Worm (Caenorhabditis elegans): ENCODE measurements around the gene dnj-25.
A peak's percentile ranks its signal among the peaks of the same experiment; 100 is the strongest.

The dnj-25 gene

DNA sequence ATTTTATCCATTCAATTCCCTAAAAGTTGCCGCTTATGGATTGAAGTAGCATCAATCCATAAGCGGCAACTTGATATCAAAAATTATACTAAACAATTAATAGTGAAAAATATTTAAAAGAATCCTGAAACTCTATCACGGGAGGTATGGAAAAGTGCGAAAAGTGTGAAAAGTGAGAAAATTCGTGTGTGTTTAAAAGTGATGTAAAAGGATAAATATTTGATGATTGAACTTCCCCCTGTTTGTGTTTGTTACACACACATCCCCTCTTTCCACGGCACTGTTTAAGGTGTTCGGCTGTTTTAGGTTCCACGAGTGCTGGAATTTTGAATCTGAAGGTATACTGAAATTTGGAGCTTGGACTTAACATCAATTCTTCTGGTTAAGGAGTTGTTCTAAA, 3.8 kb upstream of the dnj-25 start:
- no peak for TF ChIP-seq mdt-29 (GFP tag; IDR thresholded peaks at IDR 0.05)
- TF ChIP-seq pha-4 (GFP tag; IDR thresholded peaks at IDR 0.05) = no peak
- peak; percentile 57 for TF ChIP-seq pha-4 (tag; optimal IDR thresholded peaks at IDR 0.05)
- TF ChIP-seq ceh-20 (GFP tag; IDR thresholded peaks at IDR 0.05) = no peak
- no peak for TF ChIP-seq hlh-30 (tag; optimal IDR thresholded peaks at IDR 0.05; ENCODE audit: insufficient read depth)
- no peak for TF ChIP-seq R02D3.7 (tag; optimal IDR thresholded peaks at IDR 0.05)
- TF ChIP-seq saeg-2 (GFP tag; IDR thresholded peaks at IDR 0.05) = no peak

DNA sequence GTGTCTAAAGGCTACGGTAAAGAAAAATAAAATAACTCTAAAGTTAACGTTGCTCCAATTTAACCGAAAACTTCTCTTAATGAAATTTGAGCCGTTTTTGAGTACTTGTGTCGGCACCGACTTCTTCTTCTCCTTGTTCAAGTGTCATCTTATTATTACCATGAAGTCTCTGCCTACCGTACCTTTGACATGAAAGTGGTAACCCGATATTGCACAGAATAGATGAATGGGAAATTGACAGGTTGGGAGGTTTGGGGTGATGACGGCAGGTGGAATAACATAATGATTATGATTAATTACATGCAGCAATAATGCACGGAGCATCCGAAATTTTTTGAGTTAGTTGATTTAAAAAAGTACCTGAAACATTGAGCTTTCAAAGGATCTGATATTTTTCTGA, 2.7 kb upstream of the dnj-25 start:
- no peak for TF ChIP-seq sdz-12 (GFP tag; optimal IDR thresholded peaks at IDR 0.05)
- TF ChIP-seq skn-1 (tag; optimal IDR thresholded peaks at IDR 0.05) = no peak
- TF ChIP-seq madf-9 (GFP tag; conservative IDR thresholded peaks at IDR 0.05) = no peak
- no peak for TF ChIP-seq ceh-20 (GFP tag; IDR thresholded peaks at IDR 0.05)
- no peak for TF ChIP-seq mep-1 (tag; optimal IDR thresholded peaks at IDR 0.05)
- no peak for TF ChIP-seq lin-13 (GFP tag; optimal IDR thresholded peaks at IDR 0.05)
- TF ChIP-seq ces-1 (GFP tag; optimal IDR thresholded peaks at IDR 0.05) = no peak

DNA sequence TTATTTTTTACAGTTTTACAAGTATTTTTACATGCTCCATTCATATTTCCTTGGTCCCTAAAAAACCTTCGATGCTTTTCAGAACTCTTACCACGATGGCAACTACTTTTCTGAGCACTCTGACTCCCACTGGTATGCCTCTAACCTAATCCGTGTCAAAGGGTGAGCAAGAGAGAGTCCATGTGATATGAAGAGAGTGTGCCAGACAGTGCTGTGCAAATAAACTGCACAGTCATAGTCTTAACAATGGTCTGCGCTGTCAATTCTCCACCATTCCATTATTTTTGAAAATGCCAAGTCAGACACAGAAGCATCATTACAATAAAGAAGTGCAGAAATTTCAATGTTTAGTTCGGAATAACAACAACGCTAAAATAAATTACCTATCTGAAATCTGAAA, 1.1 kb upstream of the dnj-25 start:
- TF ChIP-seq lin-39 (tag; optimal IDR thresholded peaks at IDR 0.05) (no peak), pha-4 (GFP tag; IDR thresholded peaks at IDR 0.05) (no peak), pha-4 (tag; optimal IDR thresholded peaks at IDR 0.05) (peak; percentile 88), arid-1 (GFP tag; conservative IDR thresholded peaks at IDR 0.05) (no peak), nhr-6 (tag; optimal IDR thresholded peaks at IDR 0.05) (peak; percentile 9), lim-7 (GFP tag; IDR thresholded peaks at IDR 0.05) (no peak)

DNA sequence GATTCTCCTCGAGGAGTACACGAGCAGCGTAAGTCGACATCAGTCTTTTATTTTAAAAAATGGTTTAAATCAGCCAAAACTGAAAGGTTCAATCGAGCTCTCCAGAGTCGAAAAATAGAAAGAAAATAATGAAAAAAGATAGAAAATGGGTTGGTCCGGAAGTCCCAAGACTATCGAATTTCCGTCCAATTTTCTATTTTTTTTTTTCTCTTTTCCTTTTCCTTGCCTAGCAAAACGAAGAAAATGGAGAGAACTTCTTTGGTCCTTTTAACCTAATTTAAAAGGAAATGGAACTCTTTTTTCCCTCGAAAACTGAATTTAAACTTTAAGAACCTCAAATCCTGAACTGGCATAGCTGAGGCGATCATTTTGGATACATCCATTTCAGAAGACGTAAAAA, 4.8 kb downstream of the dnj-25 start:
- 0 out of 2 replicates have a peak, but pooled peaks have one; percentile 18 for TF ChIP-seq ctbp-1 (GFP tag; IDR thresholded peaks at IDR 0.05)
- peak; percentile 68 for TF ChIP-seq fkh-10 (GFP tag; optimal IDR thresholded peaks at IDR 0.05)
- no peak for TF ChIP-seq nhr-76 (tag; optimal IDR thresholded peaks at IDR 0.05)
- no peak for TF ChIP-seq duxl-1 (tag; optimal IDR thresholded peaks at IDR 0.05; ENCODE audit: poor library complexity)
- peak; percentile 88 for TF ChIP-seq ces-1 (GFP tag; optimal IDR thresholded peaks at IDR 0.05)
- TF ChIP-seq aly-2 (tag; optimal IDR thresholded peaks at IDR 0.05) = no peak

DNA sequence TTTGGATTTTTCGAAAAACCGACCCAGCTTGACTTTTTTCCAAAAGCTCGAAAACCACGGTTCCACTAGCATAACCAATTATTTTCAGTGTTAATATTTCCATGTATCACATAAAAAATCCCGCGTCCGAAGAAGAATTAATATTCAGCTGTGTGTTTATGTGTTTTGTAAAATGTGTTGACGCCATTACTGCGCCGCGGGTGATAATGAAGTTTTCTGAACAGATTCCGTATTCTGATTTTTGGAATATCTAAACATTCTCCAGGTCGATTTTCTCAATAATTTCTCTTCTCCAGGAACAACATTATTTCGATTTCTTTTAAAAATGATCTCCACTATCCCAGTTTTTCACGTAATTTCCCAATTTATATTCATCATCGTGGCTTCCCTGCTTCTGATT, 9.5 kb downstream of the dnj-25 start, which contains the start of gene srxa-6:
TSS of gene srxa-6 (plus strand) at position 301 of the 400 bp plus-strand sequence.
- no peak for TF ChIP-seq dve-1 (tag; optimal IDR thresholded peaks at IDR 0.05; ENCODE audit: insufficient read depth)
- TF ChIP-seq ceh-20 (GFP tag; IDR thresholded peaks at IDR 0.05) = no peak
- TF ChIP-seq sdz-12 (GFP tag; optimal IDR thresholded peaks at IDR 0.05) = no peak
- TF ChIP-seq ztf-7 (tag; optimal IDR thresholded peaks at IDR 0.05) = no peak

DNA sequence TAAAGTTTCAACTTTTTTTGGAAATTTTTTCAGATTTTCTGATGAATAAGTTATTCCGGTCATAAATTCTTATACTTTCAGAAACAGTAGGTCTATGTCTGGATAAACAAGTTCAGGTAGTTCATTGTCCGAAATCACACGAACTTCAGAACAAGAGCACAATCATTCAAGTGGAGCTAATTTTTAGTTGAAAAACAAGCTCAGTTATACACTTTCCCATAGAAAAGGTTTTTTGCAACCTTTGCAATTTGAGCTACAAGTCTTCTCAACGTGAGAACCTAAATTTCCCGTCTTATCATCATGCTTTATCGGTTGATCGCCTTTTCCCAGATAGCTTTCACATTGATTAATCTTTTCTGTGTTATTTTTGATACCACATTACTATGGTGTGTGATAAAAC, 12.4 kb downstream of the dnj-25 start, which contains the start of gene srxa-1:
TSS of gene srxa-1 (plus strand) at position 301 of the 400 bp plus-strand sequence.
- TF ChIP-seq unc-62 (GFP tag; optimal IDR thresholded peaks at IDR 0.05 in 1 of 2) (peak in 1 of 2 experiments; percentile 2), unc-62 (tag; optimal IDR thresholded peaks at IDR 0.05) (no peak), aha-1 (tag) (no peak)

DNA sequence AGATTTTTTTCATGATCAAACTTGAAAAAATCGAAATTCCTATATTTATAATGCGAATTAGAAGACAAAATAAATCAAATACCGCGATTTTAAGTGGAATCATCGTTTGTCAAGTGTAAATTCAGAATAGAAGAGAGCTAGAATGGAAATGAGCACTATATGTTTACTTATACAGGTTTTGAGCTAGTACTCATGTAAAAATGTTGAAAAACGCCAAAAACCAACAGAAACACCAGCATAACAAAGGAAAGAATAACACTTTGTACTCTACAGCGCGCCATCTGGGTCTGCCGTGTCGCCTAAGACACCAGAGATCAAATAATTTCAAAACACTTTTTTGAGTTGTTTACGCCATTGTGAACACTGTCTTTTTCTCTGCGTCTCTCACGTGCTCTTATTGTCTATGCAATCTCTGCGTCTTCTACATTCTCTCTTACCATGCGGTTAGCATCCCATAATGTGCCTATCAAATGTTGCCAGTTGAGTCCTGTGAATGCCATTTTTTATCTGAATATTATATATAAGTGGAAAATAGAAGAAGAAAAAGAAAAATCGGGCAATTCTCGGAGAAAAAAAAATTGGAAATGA, 15.3 kb downstream of the dnj-25 start, which contains the start of gene ipla-3:
TSS of gene ipla-3 (minus strand) at position 510 of the 588 bp plus-strand sequence.
- no peak for TF ChIP-seq zag-1 (tag; optimal IDR thresholded peaks at IDR 0.05)
- TF ChIP-seq sdz-12 (GFP tag; optimal IDR thresholded peaks at IDR 0.05) = no peak
- no peak for TF ChIP-seq unc-39 (tag; optimal IDR thresholded peaks at IDR 0.05)
- TF ChIP-seq rbr-2 (tag; optimal IDR thresholded peaks at IDR 0.05) = peak; percentile 62
- TF ChIP-seq lsy-2 (tag; optimal IDR thresholded peaks at IDR 0.05) = peak in 1 of 2 experiments; percentile 53
- TF ChIP-seq mxl-2 (GFP tag; conservative IDR thresholded peaks at IDR 0.05) = 0 out of 2 replicates have a peak, but pooled peaks have one; percentile 20
- peak; percentile 50 for TF ChIP-seq jun-1 (tag; optimal IDR thresholded peaks at IDR 0.05)
- TF ChIP-seq nhr-28 (tag; optimal IDR thresholded peaks at IDR 0.05) = peak; percentile 84
- TF ChIP-seq nhr-6 (tag; optimal IDR thresholded peaks at IDR 0.05) = peak; percentile 95
- peak; percentile 79 for TF ChIP-seq pha-4 (GFP tag; IDR thresholded peaks at IDR 0.05)
- TF ChIP-seq pha-4 (tag; optimal IDR thresholded peaks at IDR 0.05) = peak; percentile 76
- TF ChIP-seq nhr-48 (tag; optimal IDR thresholded peaks at IDR 0.05) = peak; percentile 94
- no peak for TF ChIP-seq snpc-4 (tag; optimal IDR thresholded peaks at IDR 0.05)
- peak; percentile 97 for TF ChIP-seq dmd-6 (GFP tag; IDR thresholded peaks at IDR 0.05)
- TF ChIP-seq nhr-76 (tag; optimal IDR thresholded peaks at IDR 0.05) = peak; percentile 46
- peak; percentile 71 for TF ChIP-seq nhr-102 (tag; optimal IDR thresholded peaks at IDR 0.05)
- 0 out of 2 replicates have a peak, but pooled peaks have one; percentile 37 for TF ChIP-seq tra-1 (GFP tag; IDR thresholded peaks at IDR 0.05)
- no peak for TF ChIP-seq ZK546.5 (tag; optimal IDR thresholded peaks at IDR 0.05)
- peak; percentile 3 for TF ChIP-seq duxl-1 (tag; optimal IDR thresholded peaks at IDR 0.05; ENCODE audit: poor library complexity)

All from whole organism, L4 larva.